Worm (Caenorhabditis elegans) whole organism, L3 larva: Measurements from ENCODE around the gene cal-3.
A peak's percentile ranks its signal among the peaks of the same experiment; 100 is the strongest.

ENCODE experiments used
- R02D3.7 ChIP-seq: fragments of 150-350 bp; optimal IDR thresholded peaks from 2 replicates; lab custom pipeline; 2014; ENCODE audit warnings: missing biosample characterization, missing genetic modification characterization
- ZK546.5 ChIP-seq: sonication (generic microtip); optimal IDR thresholded peaks from 2 replicates; lab custom pipeline; 2017; ENCODE audit warnings: missing biosample characterization, missing genetic modification characterization
- ama-1 ChIP-seq: fragments of 150-350 bp; optimal IDR thresholded peaks from 2 replicates; lab custom pipeline; 2018
- ceh-28 ChIP-seq: fragments of 150-350 bp; optimal IDR thresholded peaks from 2 replicates; lab custom pipeline; 2014; ENCODE audit warnings: missing biosample characterization, missing genetic modification reagents, missing genetic modification characterization
- ceh-82 ChIP-seq: fragments of 150-350 bp; optimal IDR thresholded peaks from 2 replicates; lab custom pipeline; 2014; ENCODE audit warnings: missing biosample characterization, missing genetic modification characterization
- ceh-9 ChIP-seq: sonication (generic microtip); optimal IDR thresholded peaks from 2 replicates; lab custom pipeline; 2018; ENCODE audit warnings: missing biosample characterization, missing genetic modification characterization
- daf-12 ChIP-seq: fragments of 150-350 bp; optimal IDR thresholded peaks from 2 replicates; lab custom pipeline; 2014; ENCODE audit warnings: missing biosample characterization, missing genetic modification reagents, missing genetic modification characterization
- egl-27 ChIP-seq: sonication (generic microtip); optimal IDR thresholded peaks from 4 replicates; lab custom pipeline; 2017; ENCODE audit warnings: missing biosample characterization, missing genetic modification reagents, missing genetic modification characterization
- egl-5 ChIP-seq: fragments of 150-350 bp; optimal IDR thresholded peaks from 2 replicates; lab custom pipeline; 2017; ENCODE audit warnings: missing biosample characterization, missing genetic modification reagents, missing genetic modification characterization, inconsistent platforms
- elt-1 ChIP-seq: fragments of 150-350 bp; optimal IDR thresholded peaks from 2 replicates; lab custom pipeline; 2014; ENCODE audit warnings: missing biosample characterization, missing genetic modification characterization
- elt-2 ChIP-seq: sonication (generic microtip); optimal IDR thresholded peaks from 2 replicates; lab custom pipeline; 2016; ENCODE audit warnings: missing genetic modification reagents, mild to moderate bottlenecking, missing genetic modification characterization, missing compliant biosample characterization
- eor-1 ChIP-seq, 2 experiments: fragments of 150-350 bp; optimal IDR thresholded peaks; 2 replicates each; lab custom pipeline; 2014 to 2018; ENCODE audit warnings: missing biosample characterization in 2 of 2, missing genetic modification characterization in 2 of 2
- fkh-10 ChIP-seq: sonication (generic microtip); optimal IDR thresholded peaks from 2 replicates; lab custom pipeline; 2017; ENCODE audit warnings: missing biosample characterization, missing genetic modification reagents, missing genetic modification characterization
- fkh-2 ChIP-seq: fragments of 150-350 bp; optimal IDR thresholded peaks from 2 replicates; lab custom pipeline; 2014; ENCODE audit warnings: missing biosample characterization, missing genetic modification reagents, missing genetic modification characterization
- fos-1 ChIP-seq: fragments of 150-350 bp; optimal IDR thresholded peaks from 2 replicates; lab custom pipeline; 2014; ENCODE audit warnings: missing biosample characterization, missing genetic modification characterization
- hmg-11 ChIP-seq: sonication (generic microtip); optimal IDR thresholded peaks from 2 replicates; lab custom pipeline; 2016; ENCODE audit warnings: missing genetic modification characterization, missing compliant biosample characterization
- jun-1 ChIP-seq: fragments of 150-350 bp; optimal IDR thresholded peaks from 2 replicates; lab custom pipeline; 2014; ENCODE audit warnings: missing biosample characterization, missing genetic modification reagents, missing genetic modification characterization
- lin-15B ChIP-seq: fragments of 150-350 bp; optimal IDR thresholded peaks from 2 replicates; lab custom pipeline; 2014; ENCODE audit warnings: missing biosample characterization, missing genetic modification characterization
- lin-39 ChIP-seq: fragments of 150-350 bp; optimal IDR thresholded peaks from 2 replicates; lab custom pipeline; 2018; ENCODE audit warnings: missing biosample characterization, missing genetic modification reagents, missing genetic modification characterization
- lsy-12 ChIP-seq: sonication (generic microtip); optimal IDR thresholded peaks from 2 replicates; lab custom pipeline; 2016; ENCODE audit warnings: mild to moderate bottlenecking, missing genetic modification characterization, missing compliant biosample characterization
- mdl-1 ChIP-seq: fragments of 150-350 bp; optimal IDR thresholded peaks from 2 replicates; lab custom pipeline; 2014; ENCODE audit warnings: missing biosample characterization, missing genetic modification characterization
- mml-1 ChIP-seq: fragments of 150-350 bp; sonication (generic microtip); optimal IDR thresholded peaks from 3 replicates; lab custom pipeline; 2014; ENCODE audit warnings: missing biosample characterization, missing genetic modification characterization
- nhr-11 ChIP-seq: fragments of 150-350 bp; optimal IDR thresholded peaks from 2 replicates; lab custom pipeline; 2014; ENCODE audit warnings: missing biosample characterization, missing genetic modification characterization
- nhr-12 ChIP-seq: fragments of 150-350 bp; optimal IDR thresholded peaks from 2 replicates; lab custom pipeline; 2014; ENCODE audit warnings: missing biosample characterization, missing genetic modification characterization
- nhr-23 ChIP-seq: fragments of 150-350 bp; optimal IDR thresholded peaks from 2 replicates; lab custom pipeline; 2014; ENCODE audit warnings: missing biosample characterization, missing genetic modification reagents, missing genetic modification characterization
- nhr-237 ChIP-seq: fragments of 150-350 bp; optimal IDR thresholded peaks from 2 replicates; lab custom pipeline; 2014; ENCODE audit warnings: missing biosample characterization, missing genetic modification characterization
- nhr-25 ChIP-seq: sonication (generic microtip); optimal IDR thresholded peaks from 2 replicates; lab custom pipeline; 2017; ENCODE audit warnings: missing biosample characterization, missing genetic modification characterization
- nhr-28 ChIP-seq: fragments of 150-350 bp; optimal IDR thresholded peaks from 2 replicates; lab custom pipeline; 2014; ENCODE audit warnings: missing biosample characterization, missing genetic modification characterization
- nhr-43 ChIP-seq: sonication (generic microtip); optimal IDR thresholded peaks from 2 replicates; lab custom pipeline; 2016; ENCODE audit warnings: mild to moderate bottlenecking, missing genetic modification characterization, missing compliant biosample characterization; ENCODE audit not compliant: poor library complexity, severe bottlenecking
- nhr-67 ChIP-seq: fragments of 150-350 bp; optimal IDR thresholded peaks from 2 replicates; lab custom pipeline; 2014; ENCODE audit warnings: missing biosample characterization, missing genetic modification characterization
- nhr-76 ChIP-seq: fragments of 150-350 bp; sonication (generic microtip); optimal IDR thresholded peaks from 5 replicates; lab custom pipeline; 2014; ENCODE audit warnings: missing biosample characterization, missing genetic modification characterization
- pha-4 ChIP-seq: fragments of 150-350 bp; optimal IDR thresholded peaks from 2 replicates; lab custom pipeline; 2014; ENCODE audit warnings: missing biosample characterization, missing genetic modification reagents, missing genetic modification characterization
- pqm-1 ChIP-seq: fragments of 150-350 bp; optimal IDR thresholded peaks from 2 replicates; lab custom pipeline; 2017; ENCODE audit warnings: missing biosample characterization, missing genetic modification characterization, inconsistent platforms
- skn-1 ChIP-seq: fragments of 150-350 bp; optimal IDR thresholded peaks from 2 replicates; lab custom pipeline; 2014; ENCODE audit warnings: missing biosample characterization, missing genetic modification characterization
- tbx-2 ChIP-seq: sonication (generic microtip); optimal IDR thresholded peaks from 2 replicates; lab custom pipeline; 2016; ENCODE audit warnings: mild to moderate bottlenecking, missing genetic modification characterization, missing compliant biosample characterization
- unc-39 ChIP-seq: sonication (generic microtip); optimal IDR thresholded peaks from 4 replicates; lab custom pipeline; 2017; ENCODE audit warnings: missing biosample characterization, missing genetic modification characterization
- unc-62 ChIP-seq: fragments of 150-350 bp; sonication (generic microtip); optimal IDR thresholded peaks from 4 replicates; lab custom pipeline; 2014; ENCODE audit warnings: missing biosample characterization, missing genetic modification reagents, missing genetic modification characterization
- zag-1 ChIP-seq: fragments of 150-350 bp; optimal IDR thresholded peaks from 2 replicates; lab custom pipeline; 2014; ENCODE audit warnings: missing biosample characterization, missing genetic modification characterization
- ztf-11 ChIP-seq: fragments of 150-350 bp; optimal IDR thresholded peaks from 2 replicates; lab custom pipeline; 2014; ENCODE audit warnings: missing biosample characterization, missing genetic modification characterization
- ztf-4 ChIP-seq: fragments of 150-350 bp; optimal IDR thresholded peaks from 2 replicates; lab custom pipeline; 2014; ENCODE audit warnings: missing biosample characterization, missing genetic modification characterization

Gene cal-3

ce11 chrIV:3835065-3835464 is at the start of gene cal-3:
Gene cal-3 (minus strand): TSS chrIV:3835165.
- TF ChIP-seq nhr-12 (tag; lab: Kevin White, UChicago) (no peak), ceh-9 (tag; lab: Kevin White, UChicago) (no peak), skn-1 (tag; lab: Kevin White, UChicago) (no peak), nhr-76 (tag; lab: Kevin White, UChicago) (no peak), ama-1 (lab: Kevin White, UChicago) (no peak), ztf-11 (tag; lab: Kevin White, UChicago) (no peak)

ce11 chrIV:3881119-3881518 is 46.2 kb upstream of the cal-3 start, which contains the start of the genes F37C4.8 and oac-23:
Gene F37C4.8 (minus strand): TSS chrIV:3881219.
Gene oac-23 (plus strand): TSS chrIV:3881441.
- no peak for TF ChIP-seq nhr-23 (tag; lab: Kevin White, UChicago)
- no peak for TF ChIP-seq hmg-11 (tag; lab: Kevin White, UChicago)
- no peak for TF ChIP-seq ztf-4 (tag; lab: Kevin White, UChicago)
- TF ChIP-seq nhr-237 (tag; lab: Kevin White, UChicago) = no peak
- TF ChIP-seq nhr-28 = no peak
- no peak for TF ChIP-seq nhr-76 (tag; lab: Kevin White, UChicago)
- TF ChIP-seq ZK546.5 (tag; lab: Kevin White, UChicago) = no peak
- TF ChIP-seq egl-5 = no peak
- TF ChIP-seq mml-1 (tag; lab: Kevin White, UChicago) = no peak
- no peak for TF ChIP-seq ztf-11 (tag; lab: Kevin White, UChicago)
- TF ChIP-seq pqm-1 = no peak
- no peak for TF ChIP-seq R02D3.7 (tag; lab: Kevin White, UChicago)
- TF ChIP-seq nhr-43 = no peak
- no peak for TF ChIP-seq fkh-2 (tag; lab: Kevin White, UChicago)
- no peak for TF ChIP-seq elt-1 (tag; lab: Kevin White, UChicago)
- TF ChIP-seq fos-1 = no peak
- no peak for TF ChIP-seq unc-62
- no peak for TF ChIP-seq unc-39
- TF ChIP-seq lin-15B (tag; lab: Kevin White, UChicago) = no peak

ce11 chrIV:3878283-3878938 is 43.4 kb upstream of the cal-3 start, which contains the start of gene F37C4.6:
Gene F37C4.6 (minus strand): TSS chrIV:3878333.
- TF ChIP-seq daf-12 (no peak), hmg-11 (tag; lab: Kevin White, UChicago) (no peak), egl-5 (no peak), mml-1 (tag; lab: Kevin White, UChicago) (no peak), zag-1 (tag; lab: Kevin White, UChicago) (no peak), elt-2 (tag; lab: Kevin White, UChicago) (peak; percentile 84), eor-1 (tag; optimal IDR thresholded peaks at IDR 0.05; lab: Kevin White, UChicago) (no peak), nhr-25 (tag; lab: Kevin White, UChicago) (no peak), pqm-1 (peak; percentile 8), ceh-9 (tag; lab: Kevin White, UChicago) (no peak)
- TF ChIP-seq, all 47 proteins: peak for 2

ce11 chrIV:3876955-3877354 is 42.0 kb upstream of the cal-3 start:
- TF ChIP-seq zag-1 (tag; lab: Kevin White, UChicago) = no peak
- no peak for TF ChIP-seq daf-12
- no peak for TF ChIP-seq mdl-1
- no peak for TF ChIP-seq ceh-28
- TF ChIP-seq nhr-25 (tag; lab: Kevin White, UChicago) = no peak
- no peak for TF ChIP-seq nhr-43
- TF ChIP-seq tbx-2 (tag; lab: Kevin White, UChicago) = no peak
- no peak for TF ChIP-seq nhr-76 (tag; lab: Kevin White, UChicago)
- TF ChIP-seq R02D3.7 (tag; lab: Kevin White, UChicago) = no peak
- no peak for TF ChIP-seq fkh-10
- TF ChIP-seq fkh-2 (tag; lab: Kevin White, UChicago) = no peak
- no peak for TF ChIP-seq egl-5
- no peak for TF ChIP-seq nhr-67 (tag; lab: Kevin White, UChicago)
- no peak for TF ChIP-seq skn-1 (tag; lab: Kevin White, UChicago)
- no peak for TF ChIP-seq ztf-11 (tag; lab: Kevin White, UChicago)
- no peak for TF ChIP-seq ceh-82 (tag; lab: Kevin White, UChicago)

- TF ChIP-seq nhr-25 (tag; lab: Kevin White, UChicago) (no peak), ztf-4 (tag; lab: Kevin White, UChicago) (no peak), eor-1 (tag; optimal IDR thresholded peaks at IDR 0.05; lab: Kevin White, UChicago) (no peak), daf-12 (no peak), unc-39 (no peak), pha-4 (tag; lab: Kevin White, UChicago) (peak; percentile 80), tbx-2 (tag; lab: Kevin White, UChicago) (no peak), nhr-43 (no peak), lsy-12 (tag; lab: Kevin White, UChicago) (no peak), ztf-11 (tag; lab: Kevin White, UChicago) (no peak), R02D3.7 (tag; lab: Kevin White, UChicago) (no peak), nhr-12 (tag; lab: Kevin White, UChicago) (no peak), elt-2 (tag; lab: Kevin White, UChicago) (peak; percentile 19), ZK546.5 (tag; lab: Kevin White, UChicago) (no peak), jun-1 (tag; lab: Kevin White, UChicago) (peak; percentile 85), nhr-11 (no peak), egl-27 (peak; percentile 63), lin-15B (tag; lab: Kevin White, UChicago) (peak; percentile 30), nhr-23 (tag; lab: Kevin White, UChicago) (peak; percentile 31), lin-39 (peak; percentile 66), skn-1 (tag; lab: Kevin White, UChicago) (no peak), unc-62 (no peak), fkh-2 (tag; lab: Kevin White, UChicago) (no peak), elt-1 (tag; lab: Kevin White, UChicago) (no peak), mdl-1 (no peak), ceh-28 (no peak), nhr-67 (tag; lab: Kevin White, UChicago) (no peak), hmg-11 (tag; lab: Kevin White, UChicago) (no peak)
Measured at ce11 chrIV:3875260-3875659, 40.3 kb upstream of the cal-3 start.
